Fruit fly (Drosophila melanogaster): ENCODE data around the gene CG31546.
A peak's percentile ranks its signal among the peaks of the same experiment; 100 is the strongest.

DNA sequence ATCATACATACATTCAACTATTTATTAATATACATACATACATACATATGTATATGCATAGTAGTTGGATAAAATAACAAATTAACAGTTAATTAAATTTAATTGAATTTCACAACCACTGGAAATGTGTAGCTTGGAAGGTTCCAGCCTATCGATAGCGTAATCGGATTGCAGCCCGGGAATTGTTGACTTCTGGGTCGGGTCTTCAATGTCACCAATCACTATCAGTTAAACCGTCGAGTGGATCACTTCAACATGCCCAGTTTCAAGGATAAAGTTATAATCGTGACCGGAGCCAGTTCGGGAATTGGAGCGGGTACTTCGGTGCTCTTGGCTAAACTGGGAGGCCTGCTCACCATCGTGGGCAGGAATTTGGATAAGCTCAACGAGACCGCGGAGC, 2.0 kb downstream of the CG31546 start, which contains the start of gene CG12171:
- TF ChIP-seq bab1 (GFP tag; optimal IDR thresholded peaks at IDR 0.05) (peak; percentile 34), tj (GFP tag; optimal IDR thresholded peaks at IDR 0.05) (no peak), toe (GFP tag; optimal IDR thresholded peaks at IDR 0.05) (no peak), cnc (optimal IDR thresholded peaks at IDR 0.05) (no peak), cic (GFP tag; optimal IDR thresholded peaks at IDR 0.05) (peak; percentile 61), CG12768 (GFP tag; optimal IDR thresholded peaks at IDR 0.05) (no peak), Hr96 (GFP tag; optimal IDR thresholded peaks at IDR 0.05) (no peak), Clk (GFP tag; optimal IDR thresholded peaks at IDR 0.05) (no peak)

Measured in whole organism, adult.